Worm (Caenorhabditis elegans) whole organism, L3 larva: ENCODE results near the gene mrps-23.

Experiments
- ZK546.5 ChIP-seq: sonication (generic microtip); optimal IDR thresholded peaks from 2 replicates; lab custom pipeline; 2017; ENCODE audit warnings: missing biosample characterization, missing genetic modification characterization
- ceh-9 ChIP-seq: sonication (generic microtip); optimal IDR thresholded peaks from 2 replicates; lab custom pipeline; 2018; ENCODE audit warnings: missing biosample characterization, missing genetic modification characterization
- fos-1 ChIP-seq: fragments of 150-350 bp; optimal IDR thresholded peaks from 2 replicates; lab custom pipeline; 2014; ENCODE audit warnings: missing biosample characterization, missing genetic modification characterization
- mml-1 ChIP-seq: fragments of 150-350 bp; sonication (generic microtip); optimal IDR thresholded peaks from 3 replicates; lab custom pipeline; 2014; ENCODE audit warnings: missing biosample characterization, missing genetic modification characterization
- nhr-43 ChIP-seq: sonication (generic microtip); optimal IDR thresholded peaks from 2 replicates; lab custom pipeline; 2016; ENCODE audit warnings: mild to moderate bottlenecking, missing genetic modification characterization, missing compliant biosample characterization; ENCODE audit not compliant: poor library complexity, severe bottlenecking
- nhr-76 ChIP-seq: fragments of 150-350 bp; sonication (generic microtip); optimal IDR thresholded peaks from 5 replicates; lab custom pipeline; 2014; ENCODE audit warnings: missing biosample characterization, missing genetic modification characterization
- pha-4 ChIP-seq: fragments of 150-350 bp; optimal IDR thresholded peaks from 2 replicates; lab custom pipeline; 2014; ENCODE audit warnings: missing biosample characterization, missing genetic modification reagents, missing genetic modification characterization
- pqm-1 ChIP-seq: fragments of 150-350 bp; optimal IDR thresholded peaks from 2 replicates; lab custom pipeline; 2017; ENCODE audit warnings: missing biosample characterization, missing genetic modification characterization, inconsistent platforms
- snpc-4 ChIP-seq: fragments of 150-350 bp; optimal IDR thresholded peaks from 2 replicates; lab custom pipeline; 2014; ENCODE audit warnings: missing biosample characterization, missing genetic modification characterization
- unc-62 ChIP-seq: fragments of 150-350 bp; sonication (generic microtip); optimal IDR thresholded peaks from 4 replicates; lab custom pipeline; 2014; ENCODE audit warnings: missing biosample characterization, missing genetic modification reagents, missing genetic modification characterization
- ztf-11 ChIP-seq: fragments of 150-350 bp; optimal IDR thresholded peaks from 2 replicates; lab custom pipeline; 2014; ENCODE audit warnings: missing biosample characterization, missing genetic modification characterization

ce11 chrIII:9528824-9529223, 5.4 kb upstream of the mrps-23 start, which contains the start of gene ZK1098.2:
- TF ChIP-seq nhr-43 (tag; lab: Kevin White, UChicago): no peak
- TF ChIP-seq pqm-1 (tag; lab: Kevin White, UChicago): no peak
- TF ChIP-seq mml-1 (tag; lab: Kevin White, UChicago): no peak
- no peak for TF ChIP-seq ztf-11 (tag; lab: Kevin White, UChicago)
- TF ChIP-seq ZK546.5 (tag; lab: Kevin White, UChicago): no peak
- TF ChIP-seq snpc-4 (tag; lab: Kevin White, UChicago): no peak
- no peak for TF ChIP-seq ceh-9 (tag; lab: Kevin White, UChicago)
- peak; percentile 69 for TF ChIP-seq pha-4
- TF ChIP-seq nhr-76: no peak
- TF ChIP-seq fos-1 (tag; lab: Kevin White, UChicago): no peak
- TF ChIP-seq unc-62 (GFP tag; lab: Kevin White, UChicago): no peak
